Fruit fly (Drosophila melanogaster) whole organism, embryonic: Measurements from ENCODE around the gene CG16772.

Source experiments
- CG3065 ChIP-seq: fragments of 200-800 bp; sonication (Bioruptor generic); optimal IDR thresholded peaks from 2 replicates; lab custom pipeline; 2016; ENCODE audit warnings: missing biosample characterization, missing genetic modification characterization
- CG32767 ChIP-seq: fragments of 200-800 bp; sonication (Bioruptor generic); IDR thresholded peaks from 2 replicates; pipeline ENCODE4 v1.3.6; 2022; ENCODE audit warnings: missing biosample characterization, missing genetic modification characterization
- Hr78 ChIP-seq, 2 experiments: fragments of 200-800 bp in 1 of 2; fragments of >200 bp in 1 of 2; sonication (Bioruptor generic) in 1 of 2; optimal IDR thresholded peaks; 2 replicates each; lab custom pipeline; 2017 to 2019; ENCODE audit warnings: missing biosample characterization in 2 of 2, missing genetic modification characterization in 2 of 2, mild to moderate bottlenecking in 1 of 2, moderate library complexity in 1 of 2
- sim ChIP-seq: fragments of 200-800 bp; sonication (Bioruptor generic); IDR thresholded peaks from 2 replicates; pipeline ENCODE4 v1.3.6; 2022; ENCODE audit warnings: missing biosample characterization, missing genetic modification characterization
- slbo ChIP-seq: fragments of 200-800 bp; sonication (Bioruptor generic); IDR thresholded peaks from 2 replicates; pipeline ENCODE4 v1.3.6; 2022; ENCODE audit warnings: missing biosample characterization, missing genetic modification characterization

dm6 chr2L:19944309-19945172 lies 17.9 kb upstream of the CG16772 start:
- TF ChIP-seq CG32767 (GFP tag; lab: Robert Waterston, UW) (no peak), CG3065 (GFP tag; lab: Kevin White, UChicago) (no peak), Hr78 (GFP tag; optimal IDR thresholded peaks at IDR 0.05; lab: Kevin White, UChicago) (no peak), sim (GFP tag; lab: Robert Waterston, UW) (no peak), slbo (no peak)
